Worm (Caenorhabditis elegans) whole organism, L1 larva: ENCODE measurements around the gene arl-6.

ENCODE experiments used
- C04F5.9 ChIP-seq: sonication (generic microtip); optimal IDR thresholded peaks from 2 replicates; lab custom pipeline; 2016; ENCODE audit warnings: missing genetic modification characterization, missing compliant biosample characterization
- C16A3.4 ChIP-seq: fragments of 150-350 bp; optimal IDR thresholded peaks from 2 replicates; lab custom pipeline; 2014; ENCODE audit warnings: missing biosample characterization, missing genetic modification characterization
- F16B12.6 ChIP-seq: fragments of 150-350 bp; optimal IDR thresholded peaks from 2 replicates; lab custom pipeline; 2014; ENCODE audit warnings: missing biosample characterization, missing genetic modification characterization
- Y116A8C.19 ChIP-seq: sonication (generic microtip); optimal IDR thresholded peaks from 2 replicates; lab custom pipeline; 2016; ENCODE audit warnings: missing compliant biosample characterization, missing genetic modification characterization, borderline replicate concordance
- alr-1 ChIP-seq: fragments of 200-800 bp; sonication (Bioruptor generic); optimal IDR thresholded peaks from 2 replicates; lab custom pipeline; 2018; ENCODE audit warnings: borderline replicate concordance, mild to moderate bottlenecking, missing genetic modification characterization, missing compliant biosample characterization
- aly-2 ChIP-seq: fragments of 150-350 bp; optimal IDR thresholded peaks from 2 replicates; lab custom pipeline; 2014; ENCODE audit warnings: missing biosample characterization, missing genetic modification characterization
- ama-1 ChIP-seq: fragments of 150-350 bp; optimal IDR thresholded peaks from 2 replicates; lab custom pipeline; 2014
- blmp-1 ChIP-seq: fragments of 150-350 bp; optimal IDR thresholded peaks from 2 replicates; lab custom pipeline; 2014; ENCODE audit warnings: missing biosample characterization, missing genetic modification characterization
- ceh-8 ChIP-seq: fragments of 200-800 bp; sonication (Bioruptor generic); optimal IDR thresholded peaks from 2 replicates; lab custom pipeline; 2018; ENCODE audit warnings: mild to moderate bottlenecking, missing genetic modification characterization, moderate library complexity, missing compliant biosample characterization
- ceh-88 ChIP-seq: fragments of 200-800 bp; sonication (Bioruptor generic); IDR thresholded peaks from 2 replicates; pipeline ENCODE4 v1.3.6; 2022; ENCODE audit warnings: missing genetic modification characterization, missing compliant biosample characterization
- ceh-90 ChIP-seq: sonication (generic microtip); optimal IDR thresholded peaks from 2 replicates; lab custom pipeline; 2016; ENCODE audit warnings: missing genetic modification characterization, missing compliant biosample characterization
- ces-1 ChIP-seq: fragments of 150-350 bp; optimal IDR thresholded peaks from 2 replicates; lab custom pipeline; 2014; ENCODE audit warnings: missing biosample characterization, missing genetic modification reagents, missing genetic modification characterization
- dpl-1 ChIP-seq, 3 experiments: fragments of 150-350 bp in 2 of 3; sonication (generic microtip) in 1 of 3; optimal IDR thresholded peaks; 2 replicates each; lab custom pipeline; 2014 to 2017; ENCODE audit warnings: missing biosample characterization in 3 of 3, missing genetic modification characterization in 3 of 3, missing genetic modification reagents in 3 of 3
- efl-1 ChIP-seq, 4 experiments: fragments of 150-350 bp; optimal IDR thresholded peaks in 3 of 4; peaks in 1 of 4; 1 replicate in 1 of 4; 2 replicates in 3 of 4; lab custom pipeline; 2014; ENCODE audit warnings: missing biosample characterization in 2 of 4, missing genetic modification characterization in 2 of 4, missing genetic modification reagents in 2 of 4
- efl-3 ChIP-seq: fragments of 200-800 bp; sonication (Bioruptor generic); optimal IDR thresholded peaks from 2 replicates; lab custom pipeline; 2018; ENCODE audit warnings: mild to moderate bottlenecking, missing genetic modification characterization, missing compliant biosample characterization
- egl-13 ChIP-seq: sonication (generic microtip); optimal IDR thresholded peaks from 2 replicates; lab custom pipeline; 2016; ENCODE audit warnings: missing genotype, missing genetic modification reagents, missing genetic modification characterization, missing compliant biosample characterization
- elt-2 ChIP-seq: sonication (generic microtip); optimal IDR thresholded peaks from 2 replicates; lab custom pipeline; 2016; ENCODE audit warnings: missing genetic modification characterization, mild to moderate bottlenecking, inconsistent platforms, missing compliant biosample characterization, missing genetic modification reagents
- elt-3 ChIP-seq, 6 experiments: fragments of 150-350 bp in 1 of 6; sonication (generic microtip); optimal IDR thresholded peaks; 2 replicates each; lab custom pipeline; 2017 to 2018; ENCODE audit warnings: missing biosample characterization in 6 of 6, missing genetic modification characterization in 6 of 6, inconsistent platforms in 1 of 6
- fkh-10 ChIP-seq: sonication (generic microtip); optimal IDR thresholded peaks from 2 replicates; lab custom pipeline; 2017; ENCODE audit warnings: missing biosample characterization, missing genetic modification reagents, missing genetic modification characterization
- fkh-4 ChIP-seq: sonication (generic microtip); optimal IDR thresholded peaks from 2 replicates; lab custom pipeline; 2016; ENCODE audit warnings: missing compliant biosample characterization, missing genetic modification characterization, borderline replicate concordance
- fkh-8 ChIP-seq: sonication (generic microtip); optimal IDR thresholded peaks from 2 replicates; lab custom pipeline; 2016; ENCODE audit warnings: mild to moderate bottlenecking, missing genetic modification characterization, missing compliant biosample characterization
- grh-1 ChIP-seq: fragments of 200-800 bp; sonication (Bioruptor generic); IDR thresholded peaks from 2 replicates; pipeline ENCODE4 v1.3.6; 2022; ENCODE audit warnings: missing genetic modification reagents, missing genetic modification characterization, missing compliant biosample characterization
- hpl-2 ChIP-seq: fragments of 150-350 bp; optimal IDR thresholded peaks from 2 replicates; lab custom pipeline; 2014; ENCODE audit warnings: missing biosample characterization, missing genetic modification reagents, missing genetic modification characterization
- irx-1 ChIP-seq: sonication (generic microtip); optimal IDR thresholded peaks from 2 replicates; lab custom pipeline; 2016; ENCODE audit warnings: missing genetic modification characterization, missing compliant biosample characterization
- isw-1 ChIP-seq: fragments of 200-800 bp; sonication (Bioruptor generic); IDR thresholded peaks from 2 replicates; pipeline ENCODE4 v1.3.6; 2022; ENCODE audit warnings: missing genetic modification characterization, missing compliant biosample characterization
- jun-1 ChIP-seq: fragments of 150-350 bp; optimal IDR thresholded peaks from 2 replicates; lab custom pipeline; 2014; ENCODE audit warnings: missing biosample characterization, missing genetic modification reagents, missing genetic modification characterization
- lin-15B ChIP-seq: fragments of 150-350 bp; sonication (generic microtip); optimal IDR thresholded peaks from 3 replicates; lab custom pipeline; 2014; ENCODE audit warnings: missing biosample characterization, missing genetic modification characterization
- lin-35 ChIP-seq, 2 experiments: fragments of 150-350 bp; optimal IDR thresholded peaks; 2 replicates each; lab custom pipeline; 2014; ENCODE audit warnings: missing biosample characterization in 2 of 2, missing genetic modification characterization in 2 of 2, missing genetic modification reagents in 2 of 2
- mab-9 ChIP-seq: fragments of 200-800 bp; sonication (Bioruptor generic); IDR thresholded peaks from 2 replicates; pipeline ENCODE4 v1.3.6; 2022; ENCODE audit warnings: missing genetic modification reagents, missing genetic modification characterization, missing compliant biosample characterization
- mdl-1 ChIP-seq, 2 experiments: fragments of 150-350 bp; optimal IDR thresholded peaks; 2 replicates each; lab custom pipeline; 2014 to 2017; ENCODE audit warnings: missing biosample characterization in 2 of 2, missing genetic modification characterization in 2 of 2, inconsistent platforms in 1 of 2
- mef-2 ChIP-seq: fragments of 150-350 bp; optimal IDR thresholded peaks from 2 replicates; lab custom pipeline; 2014; ENCODE audit warnings: missing biosample characterization, missing genetic modification characterization
- mep-1 ChIP-seq: fragments of 150-350 bp; optimal IDR thresholded peaks from 2 replicates; lab custom pipeline; 2014; ENCODE audit warnings: missing biosample characterization, missing genetic modification characterization
- nhr-11 ChIP-seq: fragments of 150-350 bp; optimal IDR thresholded peaks from 2 replicates; lab custom pipeline; 2014; ENCODE audit warnings: missing biosample characterization, missing genetic modification characterization
- nhr-12 ChIP-seq: sonication (generic microtip); optimal IDR thresholded peaks from 2 replicates; lab custom pipeline; 2017; ENCODE audit warnings: missing biosample characterization, missing genetic modification characterization
- nhr-19 ChIP-seq: fragments of 200-800 bp; sonication (Bioruptor generic); conservative IDR thresholded peaks from 2 replicates; pipeline ENCODE4 v1.3.6; 2022; ENCODE audit warnings: missing genetic modification characterization, missing compliant biosample characterization
- nhr-20 ChIP-seq: sonication (generic microtip); optimal IDR thresholded peaks from 2 replicates; lab custom pipeline; 2016; ENCODE audit warnings: mild to moderate bottlenecking, missing genetic modification characterization, missing compliant biosample characterization
- nhr-76 ChIP-seq: sonication (generic microtip); optimal IDR thresholded peaks from 2 replicates; lab custom pipeline; 2017; ENCODE audit warnings: missing biosample characterization, missing genetic modification characterization
- nhr-84 ChIP-seq: sonication (generic microtip); optimal IDR thresholded peaks from 2 replicates; lab custom pipeline; 2017; ENCODE audit warnings: missing biosample characterization, missing genetic modification characterization
- nhr-85 ChIP-seq: sonication (generic microtip); peaks from one replicate; lab custom pipeline; 2016; ENCODE audit warnings: missing genetic modification characterization, inconsistent platforms, missing compliant biosample characterization
- nhr-90 ChIP-seq: sonication (generic microtip); optimal IDR thresholded peaks from 2 replicates; lab custom pipeline; 2016; ENCODE audit warnings: mild to moderate bottlenecking, missing genetic modification characterization, missing compliant biosample characterization; ENCODE audit not compliant: poor library complexity
- pag-3 ChIP-seq: sonication (generic microtip); optimal IDR thresholded peaks from 2 replicates; lab custom pipeline; 2017; ENCODE audit warnings: missing genetic modification characterization, mild to moderate bottlenecking, missing compliant biosample characterization, antibody characterized with exemption, borderline replicate concordance; ENCODE audit not compliant: insufficient read depth
- pqm-1 ChIP-seq: sonication (generic microtip); optimal IDR thresholded peaks from 3 replicates; lab custom pipeline; 2017; ENCODE audit warnings: missing biosample characterization, missing genetic modification characterization
- rnt-1 ChIP-seq: sonication (generic microtip); optimal IDR thresholded peaks from 2 replicates; lab custom pipeline; 2016; ENCODE audit warnings: mild to moderate bottlenecking, missing genetic modification characterization, moderate library complexity, missing compliant biosample characterization
- skn-1 ChIP-seq: fragments of 150-350 bp; optimal IDR thresholded peaks from 2 replicates; lab custom pipeline; 2014; ENCODE audit warnings: missing biosample characterization, missing genetic modification characterization
- snpc-4 ChIP-seq: fragments of 150-350 bp; optimal IDR thresholded peaks from 2 replicates; lab custom pipeline; 2014; ENCODE audit warnings: missing biosample characterization, missing genetic modification characterization
- snu-23 ChIP-seq: sonication (generic microtip); optimal IDR thresholded peaks from 2 replicates; lab custom pipeline; 2016; ENCODE audit warnings: missing genetic modification characterization, missing compliant biosample characterization
- sup-37 ChIP-seq: fragments of 200-800 bp; sonication (Bioruptor generic); optimal IDR thresholded peaks from 2 replicates; lab custom pipeline; 2018; ENCODE audit warnings: mild to moderate bottlenecking, missing genetic modification characterization, missing compliant biosample characterization
- tlp-1 ChIP-seq: fragments of 150-350 bp; optimal IDR thresholded peaks from 2 replicates; lab custom pipeline; 2014; ENCODE audit warnings: missing biosample characterization, missing genetic modification characterization
- unc-130 ChIP-seq: fragments of 150-350 bp; optimal IDR thresholded peaks from 2 replicates; lab custom pipeline; 2017; ENCODE audit warnings: missing biosample characterization, missing genetic modification characterization, inconsistent platforms
- unc-62 ChIP-seq: fragments of 150-350 bp; optimal IDR thresholded peaks from 2 replicates; lab custom pipeline; 2014; ENCODE audit warnings: missing biosample characterization, missing genetic modification reagents, missing genetic modification characterization
- vab-15 ChIP-seq: sonication (generic microtip); optimal IDR thresholded peaks from 2 replicates; lab custom pipeline; 2017; ENCODE audit warnings: missing genotype, mild to moderate bottlenecking, missing genetic modification characterization, missing compliant biosample characterization
- xbp-1 ChIP-seq: sonication (generic microtip); optimal IDR thresholded peaks from 2 replicates; lab custom pipeline; 2016; ENCODE audit warnings: missing genetic modification characterization, missing compliant biosample characterization
- zag-1 ChIP-seq: fragments of 150-350 bp; optimal IDR thresholded peaks from 2 replicates; lab custom pipeline; 2014; ENCODE audit warnings: missing biosample characterization, missing genetic modification characterization
- ztf-4 ChIP-seq: fragments of 150-350 bp; optimal IDR thresholded peaks from 2 replicates; lab custom pipeline; 2014; ENCODE audit warnings: missing biosample characterization, missing genetic modification characterization

Gene arl-6

ce11 chrIII:4849739-4850138, 35.1 kb upstream of the arl-6 start, which contains the start of gene nonu-1:
TSS of gene nonu-1 (minus strand) at chrIII:4849907.
- TF ChIP-seq efl-3 (GFP tag; lab: Kevin White, UChicago) (no peak), lin-35 (GFP tag; optimal IDR thresholded peaks at IDR 0.05; lab: Kevin White, UChicago) (peak in 1 of 2 experiments; percentile 21), ceh-88 (no peak), nhr-19 (GFP tag; lab: Robert Waterston, UW) (no peak), fkh-10 (GFP tag; lab: Kevin White, UChicago) (no peak), nhr-11 (no peak), alr-1 (peak; percentile 8), aly-2 (tag; lab: Kevin White, UChicago) (no peak), zag-1 (tag; lab: Kevin White, UChicago) (no peak), egl-13 (tag; lab: Kevin White, UChicago) (no peak), elt-3 (tag; optimal IDR thresholded peaks at IDR 0.05; lab: Kevin White, UChicago) (no peak), ztf-4 (tag; lab: Kevin White, UChicago) (no peak), unc-62 (GFP tag; lab: Kevin White, UChicago) (no peak), efl-1 (optimal IDR thresholded peaks at IDR 0.05; lab: Kevin White, UChicago) (no peak), efl-1 (GFP tag; optimal IDR thresholded peaks at IDR 0.05 in 1 of 2; lab: Kevin White, UChicago) (peak in 1 of 2 experiments; percentile 78), pqm-1 (no peak), ces-1 (GFP tag; lab: Kevin White, UChicago) (no peak), fkh-4 (peak; percentile 0), rnt-1 (peak; percentile 13), xbp-1 (tag; lab: Kevin White, UChicago) (no peak), mef-2 (no peak), Y116A8C.19 (tag; lab: Kevin White, UChicago) (no peak), blmp-1 (no peak), hpl-2 (GFP tag; lab: Kevin White, UChicago) (no peak), nhr-20 (tag; lab: Kevin White, UChicago) (no peak), elt-2 (peak; percentile 9), nhr-84 (no peak), vab-15 (tag; lab: Kevin White, UChicago) (no peak), ceh-8 (GFP tag; lab: Kevin White, UChicago) (no peak), C04F5.9 (tag; lab: Kevin White, UChicago) (no peak), mab-9 (GFP tag; lab: Robert Waterston, UW) (no peak), lin-15B (tag; lab: Kevin White, UChicago) (no peak), C16A3.4 (tag; lab: Kevin White, UChicago) (no peak), snpc-4 (tag; lab: Kevin White, UChicago) (no peak), pag-3 (tag; lab: Kevin White, UChicago) (no peak), mdl-1 (tag; optimal IDR thresholded peaks at IDR 0.05; lab: Kevin White, UChicago) (peak in 1 of 2 experiments; percentile 12), nhr-12 (no peak), ceh-90 (tag; lab: Kevin White, UChicago) (no peak), tlp-1 (tag; lab: Kevin White, UChicago) (no peak), irx-1 (no peak), ama-1 (lab: Kevin White, UChicago) (no peak), snu-23 (GFP tag; lab: Kevin White, UChicago) (no peak), dpl-1 (GFP tag; optimal IDR thresholded peaks at IDR 0.05; lab: Kevin White, UChicago) (no peak), isw-1 (GFP tag; lab: Robert Waterston, UW) (no peak), grh-1 (GFP tag; lab: Robert Waterston, UW) (no peak), nhr-85 (tag; lab: Kevin White, UChicago) (no peak), sup-37 (GFP tag; lab: Kevin White, UChicago) (no peak), mep-1 (tag; lab: Kevin White, UChicago) (no peak), F16B12.6 (tag; lab: Kevin White, UChicago) (no peak), skn-1 (tag; lab: Kevin White, UChicago) (no peak), unc-130 (no peak), nhr-76 (tag; lab: Kevin White, UChicago) (no peak), jun-1 (no peak), nhr-90 (tag; lab: Kevin White, UChicago) (no peak), fkh-8 (tag; lab: Kevin White, UChicago) (peak; percentile 6)
